Worm (Caenorhabditis elegans) whole organism, L2 larva: Measurements from ENCODE around the gene Y105C5A.1270.

ENCODE experiments used
- egl-27 ChIP-seq: sonication (generic microtip); optimal IDR thresholded peaks from 3 replicates; lab custom pipeline; 2017; ENCODE audit warnings: missing biosample characterization, missing genetic modification reagents, missing genetic modification characterization
- fos-1 ChIP-seq: fragments of 150-350 bp; optimal IDR thresholded peaks from 2 replicates; lab custom pipeline; 2014; ENCODE audit warnings: missing biosample characterization, missing genetic modification characterization
- lsy-2 ChIP-seq, 2 experiments: fragments of 150-350 bp in 1 of 2; sonication (generic microtip) in 1 of 2; optimal IDR thresholded peaks; 2 replicates each; lab custom pipeline; 2014 to 2017; ENCODE audit warnings: missing biosample characterization in 2 of 2, missing genetic modification characterization in 2 of 2
- nhr-10 ChIP-seq: sonication (generic microtip); optimal IDR thresholded peaks from 2 replicates; lab custom pipeline; 2017; ENCODE audit warnings: missing biosample characterization, missing genetic modification characterization
- nhr-11 ChIP-seq: fragments of 150-350 bp; optimal IDR thresholded peaks from 2 replicates; lab custom pipeline; 2014; ENCODE audit warnings: missing biosample characterization, missing genetic modification characterization
- nhr-12 ChIP-seq: fragments of 150-350 bp; optimal IDR thresholded peaks from 2 replicates; lab custom pipeline; 2014; ENCODE audit warnings: missing biosample characterization, missing genetic modification characterization
- nhr-23 ChIP-seq: fragments of 150-350 bp; optimal IDR thresholded peaks from 2 replicates; lab custom pipeline; 2014; ENCODE audit warnings: missing biosample characterization, missing genetic modification reagents, missing genetic modification characterization
- snpc-4 ChIP-seq: fragments of 150-350 bp; optimal IDR thresholded peaks from 2 replicates; lab custom pipeline; 2014; ENCODE audit warnings: missing biosample characterization, missing genetic modification characterization
- unc-55 ChIP-seq: fragments of 150-350 bp; sonication (generic microtip); optimal IDR thresholded peaks from 3 replicates; lab custom pipeline; 2014; ENCODE audit warnings: missing biosample characterization, missing genetic modification reagents, missing genetic modification characterization

DNA sequence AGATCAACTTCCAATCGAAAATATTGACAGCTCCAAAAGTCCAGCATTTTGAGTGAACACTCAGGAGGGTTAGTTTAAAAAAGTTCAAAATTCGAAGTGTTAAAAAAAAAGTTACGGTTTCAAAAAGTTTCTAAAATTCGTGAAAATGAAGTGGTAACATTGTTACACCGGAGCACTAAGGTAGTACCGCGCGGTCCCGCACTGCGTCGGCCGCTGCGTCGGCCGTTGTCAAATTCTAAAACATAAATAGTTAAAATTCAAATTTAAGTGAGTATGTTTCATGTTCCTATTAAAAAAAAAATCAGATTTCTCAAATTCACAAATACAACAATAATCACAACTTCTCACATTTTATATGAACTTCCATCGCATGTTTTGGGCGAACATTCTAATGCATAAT, 21.8 kb upstream of the Y105C5A.1270 start:
- TF ChIP-seq fos-1 (tag; lab: Kevin White, UChicago) (no peak), egl-27 (no peak), lsy-2 (tag; optimal IDR thresholded peaks at IDR 0.05; lab: Kevin White, UChicago) (no peak), nhr-10 (tag; lab: Kevin White, UChicago) (no peak), snpc-4 (no peak), nhr-12 (tag; lab: Kevin White, UChicago) (no peak), nhr-11 (tag; lab: Kevin White, UChicago) (no peak), nhr-23 (tag; lab: Kevin White, UChicago) (no peak), unc-55 (GFP tag; lab: Kevin White, UChicago) (no peak)
